Fruit fly (Drosophila melanogaster) whole organism, adult: ENCODE data around the gene CG46466.
A peak's percentile ranks its signal among the peaks of the same experiment; 100 is the strongest.

Source experiments
- CG11617 ChIP-seq: fragments of 200-800 bp; sonication (Bioruptor generic); optimal IDR thresholded peaks from 2 replicates; lab custom pipeline; 2017; ENCODE audit warnings: mild to moderate bottlenecking, missing biosample characterization, missing genetic modification reagents, missing genetic modification characterization
- CG12768 ChIP-seq: fragments of 200-800 bp; sonication (Bioruptor generic); optimal IDR thresholded peaks from 2 replicates; lab custom pipeline; 2017; ENCODE audit warnings: missing biosample characterization, missing genetic modification characterization, mild to moderate bottlenecking, moderate library complexity, missing genetic modification reagents
- CG14711 ChIP-seq: fragments of 200-800 bp; sonication (Bioruptor generic); optimal IDR thresholded peaks from 2 replicates; lab custom pipeline; 2018; ENCODE audit warnings: missing biosample characterization, mild to moderate bottlenecking, missing genetic modification characterization, moderate library complexity
- CG1620 ChIP-seq: fragments of 200-800 bp; sonication (Bioruptor generic); optimal IDR thresholded peaks from 2 replicates; lab custom pipeline; 2016; ENCODE audit warnings: missing biosample characterization, missing genetic modification characterization
- CG33017 ChIP-seq: fragments of 200-800 bp; sonication (Bioruptor generic); optimal IDR thresholded peaks from 2 replicates; lab custom pipeline; 2018; ENCODE audit warnings: missing biosample characterization, mild to moderate bottlenecking, missing genetic modification characterization, moderate library complexity
- CG5204 ChIP-seq: fragments of 200-800 bp; sonication (Bioruptor generic); optimal IDR thresholded peaks from 2 replicates; lab custom pipeline; 2016; ENCODE audit warnings: missing biosample characterization, missing genetic modification characterization
- CG7045 ChIP-seq: fragments of 200-800 bp; sonication (Bioruptor generic); optimal IDR thresholded peaks from 2 replicates; lab custom pipeline; 2017; ENCODE audit warnings: missing biosample characterization, mild to moderate bottlenecking, missing genetic modification characterization
- CG7101 ChIP-seq: fragments of 200-800 bp; sonication (Bioruptor generic); optimal IDR thresholded peaks from 2 replicates; lab custom pipeline; 2018; ENCODE audit warnings: missing biosample characterization, mild to moderate bottlenecking, missing genetic modification characterization, moderate library complexity
- Clk ChIP-seq: fragments of 200-800 bp; sonication (Bioruptor generic); optimal IDR thresholded peaks from 2 replicates; lab custom pipeline; 2017; ENCODE audit warnings: missing biosample characterization, missing genetic modification characterization
- Crg-1 ChIP-seq: fragments of 200-800 bp; sonication (Bioruptor generic); optimal IDR thresholded peaks from 2 replicates; lab custom pipeline; 2016; ENCODE audit warnings: missing biosample characterization, missing genetic modification characterization
- Hr96 ChIP-seq: fragments of 200-800 bp; sonication (Bioruptor generic); optimal IDR thresholded peaks from 2 replicates; lab custom pipeline; 2016; ENCODE audit warnings: missing biosample characterization, missing genetic modification characterization
- Mnt ChIP-seq: fragments of 200-800 bp; sonication (Bioruptor generic); optimal IDR thresholded peaks from 2 replicates; lab custom pipeline; 2016; ENCODE audit warnings: missing biosample characterization, mild to moderate bottlenecking, missing genetic modification characterization
- bab1 ChIP-seq: fragments of 200-800 bp; sonication (Bioruptor generic); optimal IDR thresholded peaks from 3 replicates; lab custom pipeline; 2019; ENCODE audit warnings: missing biosample characterization, mild to moderate bottlenecking, missing genetic modification characterization, moderate library complexity
- cic ChIP-seq: fragments of 200-800 bp; sonication (Bioruptor generic); optimal IDR thresholded peaks from 2 replicates; lab custom pipeline; 2017; ENCODE audit warnings: missing biosample characterization, mild to moderate bottlenecking, missing genetic modification characterization, moderate library complexity
- cnc ChIP-seq, 2 experiments: fragments of >200 bp; optimal IDR thresholded peaks; 2 replicates each; lab custom pipeline; 2017
- kay ChIP-seq: fragments of 200-800 bp; sonication (Bioruptor generic); peaks from one replicate; lab custom pipeline; 2016; ENCODE audit warnings: missing biosample characterization, missing genetic modification characterization, borderline replicate concordance
- ovo ChIP-seq: fragments of 200-800 bp; sonication (Bioruptor generic); optimal IDR thresholded peaks from 2 replicates; lab custom pipeline; 2016; ENCODE audit warnings: missing biosample characterization, missing genetic modification characterization
- pad ChIP-seq: fragments of 200-800 bp; sonication (Bioruptor generic); optimal IDR thresholded peaks from 3 replicates; lab custom pipeline; 2017; ENCODE audit warnings: missing biosample characterization, missing genetic modification characterization, mild to moderate bottlenecking, moderate library complexity, missing genetic modification reagents
- tj ChIP-seq: fragments of 200-800 bp; sonication (Bioruptor generic); optimal IDR thresholded peaks from 3 replicates; lab custom pipeline; 2017; ENCODE audit warnings: missing biosample characterization, mild to moderate bottlenecking, missing genetic modification characterization, moderate library complexity
- toe ChIP-seq: fragments of 200-800 bp; sonication (Bioruptor generic); optimal IDR thresholded peaks from 2 replicates; lab custom pipeline; 2016; ENCODE audit warnings: missing biosample characterization, missing genetic modification characterization

CG46466 gene

DNA sequence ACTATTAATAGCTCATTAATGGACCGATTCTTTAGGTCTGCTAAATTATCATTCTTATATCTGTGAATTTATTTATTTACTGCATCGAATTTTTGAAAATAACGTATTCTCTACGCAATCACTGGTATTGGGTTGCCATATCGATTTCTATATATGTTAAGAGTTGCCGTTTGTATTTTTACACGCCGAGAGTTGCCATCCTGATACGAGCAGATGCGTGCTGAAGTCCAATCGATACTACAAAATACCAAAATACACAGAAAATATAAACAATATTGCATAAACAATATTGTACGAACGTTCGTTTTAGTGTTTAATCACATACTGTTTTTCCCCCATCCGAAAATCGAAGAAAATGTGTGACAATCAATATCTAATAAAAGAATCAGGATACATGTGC lies 34.5 kb upstream of the CG46466 start, which contains the start of gene ey:
Gene ey, plus strand, starts transcription at position 227 of the 400 bp plus-strand sequence.
- peak; percentile 49 for TF ChIP-seq toe (GFP tag; lab: Kevin White, UChicago)
- no peak for TF ChIP-seq CG11617 (GFP tag; lab: Kevin White, UChicago)
- TF ChIP-seq ovo (GFP tag; lab: Kevin White, UChicago), result no peak
- peak; percentile 13 for TF ChIP-seq CG14711 (tag; lab: Kevin White, UChicago)
- no peak for TF ChIP-seq kay (GFP tag; lab: Kevin White, UChicago)
- TF ChIP-seq Mnt (GFP tag; lab: Kevin White, UChicago), result no peak
- TF ChIP-seq bab1, result no peak
- TF ChIP-seq Hr96 (GFP tag; lab: Kevin White, UChicago), result no peak
- TF ChIP-seq CG1620 (GFP tag; lab: Kevin White, UChicago), result peak; percentile 54
- peak; percentile 46 for TF ChIP-seq CG12768 (GFP tag; lab: Kevin White, UChicago)
- TF ChIP-seq CG33017 (tag; lab: Kevin White, UChicago), result no peak
- no peak for TF ChIP-seq tj (GFP tag; lab: Kevin White, UChicago)
- TF ChIP-seq cic (GFP tag; lab: Kevin White, UChicago), result no peak
- peak; percentile 28 for TF ChIP-seq Crg-1 (GFP tag; lab: Kevin White, UChicago)
- no peak for TF ChIP-seq CG7045 (GFP tag; lab: Kevin White, UChicago)
- no peak for TF ChIP-seq pad (GFP tag; lab: Kevin White, UChicago)
- no peak for TF ChIP-seq Clk (GFP tag; lab: Kevin White, UChicago)
- TF ChIP-seq CG5204, result peak; percentile 35
- no peak for TF ChIP-seq CG7101 (tag; lab: Kevin White, UChicago)
- TF ChIP-seq cnc (optimal IDR thresholded peaks at IDR 0.05; lab: Kevin White, UChicago), result no peak

- TF ChIP-seq CG33017 (tag; lab: Kevin White, UChicago) (peak; percentile 40), bab1 (no peak), CG14711 (tag; lab: Kevin White, UChicago) (peak; percentile 59), Hr96 (GFP tag; lab: Kevin White, UChicago) (no peak), Crg-1 (GFP tag; lab: Kevin White, UChicago) (no peak), CG12768 (GFP tag; lab: Kevin White, UChicago) (no peak), cic (GFP tag; lab: Kevin White, UChicago) (no peak), ovo (GFP tag; lab: Kevin White, UChicago) (no peak), tj (GFP tag; lab: Kevin White, UChicago) (peak; percentile 37), Mnt (GFP tag; lab: Kevin White, UChicago) (peak; percentile 35), kay (GFP tag; lab: Kevin White, UChicago) (peak; percentile 95), cnc (optimal IDR thresholded peaks at IDR 0.05; lab: Kevin White, UChicago) (no peak), CG7101 (tag; lab: Kevin White, UChicago) (peak; percentile 38), CG7045 (GFP tag; lab: Kevin White, UChicago) (peak; percentile 1), CG5204 (peak; percentile 54), CG11617 (GFP tag; lab: Kevin White, UChicago) (peak; percentile 1), toe (GFP tag; lab: Kevin White, UChicago) (peak; percentile 49), pad (GFP tag; lab: Kevin White, UChicago) (peak; percentile 5), Clk (GFP tag; lab: Kevin White, UChicago) (no peak), CG1620 (GFP tag; lab: Kevin White, UChicago) (peak; percentile 51)
Measured at dm6 chr4:696638-697037, 33.7 kb upstream of the CG46466 start.

DNA sequence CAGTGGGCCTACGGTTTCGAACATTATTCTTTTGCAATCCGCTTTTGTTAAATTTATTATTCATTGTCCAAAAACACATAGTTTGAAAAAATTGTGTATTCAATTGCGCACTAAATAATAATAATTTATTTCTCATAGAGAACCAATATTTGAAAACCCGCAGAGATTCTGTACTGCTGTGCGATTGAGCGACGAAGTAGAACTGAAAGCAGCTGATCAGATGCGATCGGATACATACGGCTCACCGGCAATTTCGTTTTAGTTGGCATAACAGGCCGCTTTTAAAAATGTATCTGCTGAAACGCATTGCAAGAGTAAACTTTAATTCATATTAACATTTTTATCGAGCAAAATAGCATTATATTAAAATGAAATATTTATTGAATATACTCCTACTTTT lies 32.9 kb upstream of the CG46466 start, which contains the start of gene myo:
Gene myo, minus strand, starts transcription at position 211 of the 400 bp plus-strand sequence.
- TF ChIP-seq CG1620 (GFP tag; lab: Kevin White, UChicago) (peak; percentile 23), CG7101 (tag; lab: Kevin White, UChicago) (peak; percentile 49), toe (GFP tag; lab: Kevin White, UChicago) (no peak), CG11617 (GFP tag; lab: Kevin White, UChicago) (peak; percentile 15), pad (GFP tag; lab: Kevin White, UChicago) (no peak), ovo (GFP tag; lab: Kevin White, UChicago) (no peak), CG12768 (GFP tag; lab: Kevin White, UChicago) (peak; percentile 12), CG33017 (tag; lab: Kevin White, UChicago) (peak; percentile 4), bab1 (peak; percentile 25), Mnt (GFP tag; lab: Kevin White, UChicago) (peak; percentile 13), CG7045 (GFP tag; lab: Kevin White, UChicago) (no peak), Crg-1 (GFP tag; lab: Kevin White, UChicago) (no peak)

- TF ChIP-seq cic (GFP tag; lab: Kevin White, UChicago) (peak; percentile 18), Clk (GFP tag; lab: Kevin White, UChicago) (no peak), CG12768 (GFP tag; lab: Kevin White, UChicago) (peak; percentile 8), CG5204 (peak; percentile 49), bab1 (peak; percentile 67), CG14711 (tag; lab: Kevin White, UChicago) (peak; percentile 37), Crg-1 (GFP tag; lab: Kevin White, UChicago) (peak; percentile 18), CG33017 (tag; lab: Kevin White, UChicago) (no peak), kay (GFP tag; lab: Kevin White, UChicago) (peak; percentile 99), Mnt (GFP tag; lab: Kevin White, UChicago) (peak; percentile 37)
Measured at dm6 chr4:694917-695720, 32.2 kb upstream of the CG46466 start.

dm6 chr4:670905-671419 lies 8.0 kb upstream of the CG46466 start, which contains the start of gene CG11360:
TSS of gene CG11360 (plus strand) at chr4:671142.
- TF ChIP-seq Crg-1 (GFP tag; lab: Kevin White, UChicago) (no peak), CG11617 (GFP tag; lab: Kevin White, UChicago) (no peak), CG1620 (GFP tag; lab: Kevin White, UChicago) (no peak), CG7101 (tag; lab: Kevin White, UChicago) (peak; percentile 33)
